Fruit fly (Drosophila melanogaster): ENCODE results near the gene CG17298.
A peak's percentile ranks its signal among the peaks of the same experiment; 100 is the strongest.

Gene CG17298

dm6 chr3R:21330542-21330941 is 47.5 kb downstream of the CG17298 start (continued):
- no peak for TF ChIP-seq CG8290 (GFP tag; optimal IDR thresholded peaks at IDR 0.05)
- TF ChIP-seq CG8290 (tag; optimal IDR thresholded peaks at IDR 0.05) = peak in 1 of 2 experiments; percentile 76
- peak; percentile 61 for TF ChIP-seq CG17385 (GFP tag; optimal IDR thresholded peaks at IDR 0.05)
- TF ChIP-seq Dref (GFP tag; IDR thresholded peaks at IDR 0.05) = no peak
- peak; percentile 52 for TF ChIP-seq CG14710 (tag; optimal IDR thresholded peaks at IDR 0.05)
- TF ChIP-seq HmgZ (tag; optimal IDR thresholded peaks at IDR 0.05) = peak; percentile 3
- TF ChIP-seq CG30020 (tag; optimal IDR thresholded peaks at IDR 0.05) = peak; percentile 6
- peak; percentile 58 for TF ChIP-seq seq (GFP tag; IDR thresholded peaks at IDR 0.05)
- peak; percentile 79 for TF ChIP-seq CG18599 (GFP tag; optimal IDR thresholded peaks at IDR 0.05)
- TF ChIP-seq ems (GFP tag; optimal IDR thresholded peaks at IDR 0.05) = no peak
- peak; percentile 21 for TF ChIP-seq Elba2 (GFP tag; optimal IDR thresholded peaks at IDR 0.05)
- TF ChIP-seq lola (GFP tag; optimal IDR thresholded peaks at IDR 0.05) = peak in 1 of 3 experiments; percentile 67
- no peak for TF ChIP-seq jigr1 (GFP tag; IDR thresholded peaks at IDR 0.05)
- no peak for TF ChIP-seq Lim3 (GFP tag; IDR thresholded peaks at IDR 0.05)
- TF ChIP-seq CG33213 (GFP tag; optimal IDR thresholded peaks at IDR 0.05) = peak; percentile 5
- TF ChIP-seq CG10959 (GFP tag; IDR thresholded peaks at IDR 0.05) = peak; percentile 60
- peak; percentile 48 for TF ChIP-seq CG30403 (GFP tag; optimal IDR thresholded peaks at IDR 0.05)
- no peak for TF ChIP-seq dan (GFP tag; IDR thresholded peaks at IDR 0.05)
- TF ChIP-seq eve (GFP tag; optimal IDR thresholded peaks at IDR 0.05) = peak in 1 of 2 experiments; percentile 81
- 0 out of 2 replicates have a peak, but pooled peaks have one; percentile 10 for TF ChIP-seq CG1024 (GFP tag; IDR thresholded peaks at IDR 0.05)
- peak; percentile 60 for TF ChIP-seq slbo (GFP tag; IDR thresholded peaks at IDR 0.05)
- peak; percentile 33; the same call in 1 of the 2 replicates for TF ChIP-seq E2f2 (GFP tag; IDR thresholded peaks at IDR 0.05)
- TF ChIP-seq crol (GFP tag; IDR thresholded peaks at IDR 0.05) = no peak
- no peak for TF ChIP-seq crp (GFP tag; optimal IDR thresholded peaks at IDR 0.05)
- no peak for TF ChIP-seq CG18764 (GFP tag; optimal IDR thresholded peaks at IDR 0.05)
- TF ChIP-seq ro (GFP tag; IDR thresholded peaks at IDR 0.05) = no peak
- TF ChIP-seq stc (GFP tag; IDR thresholded peaks at IDR 0.05) = 0 out of 2 replicates have a peak, but pooled peaks have one; percentile 35
- no peak for TF ChIP-seq dati (GFP tag; IDR thresholded peaks at IDR 0.05)
- peak; percentile 54 for TF ChIP-seq onecut (GFP tag; IDR thresholded peaks at IDR 0.05)
- TF ChIP-seq CG15011 (GFP tag; optimal IDR thresholded peaks at IDR 0.05) = no peak
- no peak for TF ChIP-seq CG3407 (GFP tag; optimal IDR thresholded peaks at IDR 0.05)
- no peak for TF ChIP-seq Bteb2 (GFP tag; optimal IDR thresholded peaks at IDR 0.05)
- TF ChIP-seq Rx (GFP tag; IDR thresholded peaks at IDR 0.05) = no peak
- TF ChIP-seq E2f1 (GFP tag; IDR thresholded peaks at IDR 0.05) = peak; percentile 46; the same call in 1 of the 2 replicates
- TF ChIP-seq CG4854 (GFP tag; optimal IDR thresholded peaks at IDR 0.05) = no peak
- no peak for TF ChIP-seq Rfx (GFP tag; IDR thresholded peaks at IDR 0.05)
- peak; percentile 57 for TF ChIP-seq CG2120 (GFP tag; optimal IDR thresholded peaks at IDR 0.05)
- TF ChIP-seq slou (GFP tag; optimal IDR thresholded peaks at IDR 0.05) = no peak
- TF ChIP-seq mam (GFP tag; optimal IDR thresholded peaks at IDR 0.05) = peak; percentile 17
- TF ChIP-seq CG7987 (GFP tag; optimal IDR thresholded peaks at IDR 0.05) = no peak
- peak; percentile 57 for TF ChIP-seq lilli (GFP tag; optimal IDR thresholded peaks at IDR 0.05)
- peak; percentile 53 for TF ChIP-seq esg (GFP tag; conservative IDR thresholded peaks at IDR 0.05)
- peak; percentile 17 for TF ChIP-seq CG10462 (GFP tag; optimal IDR thresholded peaks at IDR 0.05)
- TF ChIP-seq CG10147 (GFP tag; optimal IDR thresholded peaks at IDR 0.05) = no peak
- peak; percentile 51 for TF ChIP-seq CG13775 (GFP tag; optimal IDR thresholded peaks at IDR 0.05)
- TF ChIP-seq Lpt (GFP tag; optimal IDR thresholded peaks at IDR 0.05) = no peak
- peak; percentile 47 for TF ChIP-seq scrt (GFP tag; optimal IDR thresholded peaks at IDR 0.05)
- TF ChIP-seq Xbp1 (GFP tag; optimal IDR thresholded peaks at IDR 0.05) = peak; percentile 63
- TF ChIP-seq ftz-f1 (GFP tag; optimal IDR thresholded peaks at IDR 0.05) = no peak
- no peak for TF ChIP-seq hb (GFP tag; IDR thresholded peaks at IDR 0.05; ENCODE audit: partially characterized antibody)
- 0 out of 3 replicates have a peak, but pooled peaks have one; percentile 13 for TF ChIP-seq z (GFP tag; IDR thresholded peaks at IDR 0.05)
- peak; percentile 23 to 59 for TF ChIP-seq Hr51 (GFP tag; optimal IDR thresholded peaks at IDR 0.05)

Measured in whole organism, embryonic.